Fruit fly (Drosophila melanogaster) whole organism, embryonic: ENCODE results near the gene CG32388.

ENCODE experiments used
- Aef1 ChIP-seq: fragments of 200-800 bp; sonication (Bioruptor generic); IDR thresholded peaks from 3 replicates; pipeline ENCODE4 v1.3.6; 2022; ENCODE audit warnings: missing biosample characterization, missing genetic modification characterization
- Blimp-1 ChIP-seq: fragments of 200-800 bp; sonication (Bioruptor generic); optimal IDR thresholded peaks from 3 replicates; lab custom pipeline; 2018; ENCODE audit warnings: missing biosample characterization, missing genetic modification characterization, mild to moderate bottlenecking, moderate library complexity, missing genetic modification reagents
- CG1024 ChIP-seq: fragments of 200-800 bp; sonication (Bioruptor generic); IDR thresholded peaks from 2 replicates; pipeline ENCODE4 v1.3.6; 2022; ENCODE audit warnings: missing biosample characterization, missing genetic modification characterization
- CG10543 ChIP-seq: fragments of 200-800 bp; sonication (Bioruptor generic); optimal IDR thresholded peaks from 3 replicates; lab custom pipeline; 2017; ENCODE audit warnings: missing biosample characterization, mild to moderate bottlenecking, missing genetic modification characterization, moderate library complexity
- CG11560 ChIP-seq: fragments of 200-800 bp; sonication (Bioruptor generic); IDR thresholded peaks from 3 replicates; pipeline ENCODE4 v1.3.6; 2022; ENCODE audit warnings: missing biosample characterization, missing genetic modification characterization
- CG11695 ChIP-seq: fragments of 200-800 bp; sonication (Bioruptor generic); IDR thresholded peaks from 3 replicates; pipeline ENCODE4 v1.3.6; 2022; ENCODE audit warnings: missing biosample characterization, missing genetic modification characterization
- CG11723 ChIP-seq: fragments of 200-800 bp; sonication (Bioruptor generic); optimal IDR thresholded peaks from 2 replicates; lab custom pipeline; 2017; ENCODE audit warnings: missing biosample characterization, mild to moderate bottlenecking, missing genetic modification characterization
- CG1233 ChIP-seq: fragments of 200-800 bp; sonication (Bioruptor generic); optimal IDR thresholded peaks from 4 replicates; lab custom pipeline; 2018; ENCODE audit warnings: missing biosample characterization, mild to moderate bottlenecking, missing genetic modification characterization
- CG15073 ChIP-seq: fragments of 200-800 bp; sonication (Bioruptor generic); optimal IDR thresholded peaks from 2 replicates; lab custom pipeline; 2016; ENCODE audit warnings: missing biosample characterization, missing genetic modification characterization
- CG1603 ChIP-seq: fragments of 200-800 bp; sonication (Bioruptor generic); optimal IDR thresholded peaks from 2 replicates; lab custom pipeline; 2019; ENCODE audit warnings: missing biosample characterization, mild to moderate bottlenecking, missing genetic modification characterization, moderate library complexity
- CG1647 ChIP-seq: fragments of 200-800 bp; sonication (Bioruptor generic); optimal IDR thresholded peaks from 3 replicates; lab custom pipeline; 2016; ENCODE audit warnings: missing biosample characterization, missing genetic modification characterization
- CG16815 ChIP-seq: fragments of 200-800 bp; sonication (Bioruptor generic); optimal IDR thresholded peaks from 3 replicates; lab custom pipeline; 2017; ENCODE audit warnings: missing biosample characterization, mild to moderate bottlenecking, missing genetic modification characterization
- CG17328 ChIP-seq: fragments of 200-800 bp; sonication (Bioruptor generic); IDR thresholded peaks from 2 replicates; pipeline ENCODE4 v1.3.6; 2022; ENCODE audit warnings: missing biosample characterization, missing genetic modification characterization
- CG18619 ChIP-seq: fragments of 200-800 bp; sonication (Bioruptor generic); optimal IDR thresholded peaks from 3 replicates; lab custom pipeline; 2017; ENCODE audit warnings: missing biosample characterization, mild to moderate bottlenecking, missing genetic modification characterization
- CG2202 ChIP-seq: fragments of 200-800 bp; sonication (Bioruptor generic); optimal IDR thresholded peaks from 2 replicates; lab custom pipeline; 2018; ENCODE audit warnings: missing biosample characterization, mild to moderate bottlenecking, missing genetic modification characterization
- CG31224 ChIP-seq: fragments of 200-800 bp; sonication (Bioruptor generic); IDR thresholded peaks from 2 replicates; pipeline ENCODE4 v1.3.6; 2022; ENCODE audit warnings: missing biosample characterization, missing genetic modification characterization
- CG34422 ChIP-seq: fragments of 200-800 bp; sonication (Bioruptor generic); IDR thresholded peaks from 3 replicates; pipeline ENCODE4 v1.3.6; 2022; ENCODE audit warnings: missing biosample characterization, missing genetic modification characterization
- CG4328 ChIP-seq: fragments of 200-800 bp; sonication (Bioruptor generic); optimal IDR thresholded peaks from 3 replicates; lab custom pipeline; 2017; ENCODE audit warnings: missing biosample characterization, missing genetic modification reagents, missing genetic modification characterization
- CG6689 ChIP-seq: fragments of 200-800 bp; sonication (Bioruptor generic); IDR thresholded peaks from 2 replicates; pipeline ENCODE4 v1.3.6; 2022; ENCODE audit warnings: missing biosample characterization, missing genetic modification characterization
- CG6765 ChIP-seq: fragments of 200-800 bp; sonication (Bioruptor generic); optimal IDR thresholded peaks from 3 replicates; lab custom pipeline; 2017; ENCODE audit warnings: missing biosample characterization, mild to moderate bottlenecking, missing genetic modification characterization
- CG6813 ChIP-seq: fragments of 200-800 bp; sonication (Bioruptor generic); optimal IDR thresholded peaks from 2 replicates; lab custom pipeline; 2017; ENCODE audit warnings: missing biosample characterization, missing genetic modification characterization, mild to moderate bottlenecking, moderate library complexity, missing genetic modification reagents
- CG8944 ChIP-seq: fragments of 200-800 bp; sonication (Bioruptor generic); optimal IDR thresholded peaks from 3 replicates; lab custom pipeline; 2016; ENCODE audit warnings: missing biosample characterization, missing genetic modification characterization
- Dad ChIP-seq: fragments of 200-800 bp; sonication (Bioruptor generic); optimal IDR thresholded peaks from 3 replicates; lab custom pipeline; 2016; ENCODE audit warnings: missing biosample characterization, missing genetic modification characterization
- Doc2 ChIP-seq: fragments of 200-800 bp; sonication (Bioruptor generic); IDR thresholded peaks from 2 replicates; pipeline ENCODE4 v1.3.6; 2022; ENCODE audit warnings: missing biosample characterization, missing genetic modification characterization
- Ets65A ChIP-seq: fragments of 200-800 bp; sonication (Bioruptor generic); peaks from one replicate; lab custom pipeline; 2016; ENCODE audit warnings: missing biosample characterization, missing genetic modification characterization
- Fer2 ChIP-seq: fragments of 200-800 bp; sonication (Bioruptor generic); optimal IDR thresholded peaks from 2 replicates; lab custom pipeline; 2018; ENCODE audit warnings: missing biosample characterization, mild to moderate bottlenecking, missing genetic modification characterization, moderate library complexity
- Hr78 ChIP-seq, 2 experiments: fragments of 200-800 bp in 1 of 2; fragments of >200 bp in 1 of 2; sonication (Bioruptor generic) in 1 of 2; optimal IDR thresholded peaks; 2 replicates each; lab custom pipeline; 2017 to 2019; ENCODE audit warnings: missing biosample characterization in 2 of 2, missing genetic modification characterization in 2 of 2, mild to moderate bottlenecking in 1 of 2, moderate library complexity in 1 of 2
- Mrtf ChIP-seq: fragments of 200-800 bp; sonication (Bioruptor generic); IDR thresholded peaks from 3 replicates; pipeline ENCODE4 v1.3.6; 2022; ENCODE audit warnings: missing biosample characterization, missing genetic modification characterization
- NK7.1 ChIP-seq: fragments of 200-800 bp; sonication (Bioruptor generic); optimal IDR thresholded peaks from 3 replicates; lab custom pipeline; 2016; ENCODE audit warnings: missing biosample characterization, missing genetic modification characterization
- Oli ChIP-seq: fragments of 200-800 bp; sonication (Bioruptor generic); optimal IDR thresholded peaks from 2 replicates; lab custom pipeline; 2018; ENCODE audit warnings: missing biosample characterization, mild to moderate bottlenecking, missing genetic modification characterization, moderate library complexity
- Sox100B ChIP-seq: fragments of 200-800 bp; sonication (Bioruptor generic); optimal IDR thresholded peaks from 3 replicates; lab custom pipeline; 2018; ENCODE audit warnings: missing biosample characterization, mild to moderate bottlenecking, missing genetic modification characterization
- btn ChIP-seq: fragments of 200-800 bp; sonication (Bioruptor generic); optimal IDR thresholded peaks from 2 replicates; lab custom pipeline; 2016; ENCODE audit warnings: missing biosample characterization, missing genetic modification characterization
- cg ChIP-seq: fragments of 200-800 bp; sonication (Bioruptor generic); optimal IDR thresholded peaks from 3 replicates; lab custom pipeline; 2019; ENCODE audit warnings: missing biosample characterization, mild to moderate bottlenecking, missing genetic modification characterization, moderate library complexity
- danr ChIP-seq: fragments of 200-800 bp; sonication (Bioruptor generic); IDR thresholded peaks from 2 replicates; pipeline ENCODE4 v1.3.6; 2022; ENCODE audit warnings: missing biosample characterization, missing genetic modification characterization
- dmrt11E ChIP-seq: fragments of 200-800 bp; sonication (Bioruptor generic); optimal IDR thresholded peaks from 3 replicates; lab custom pipeline; 2018; ENCODE audit warnings: missing biosample characterization, mild to moderate bottlenecking, missing genetic modification characterization, moderate library complexity
- esg ChIP-seq: fragments of 200-800 bp; sonication (Bioruptor generic); conservative IDR thresholded peaks from 2 replicates; pipeline ENCODE4 v1.3.6; 2022; ENCODE audit warnings: missing biosample characterization, missing genetic modification characterization
- eve ChIP-seq, 2 experiments: fragments of >200 bp; optimal IDR thresholded peaks; 2 replicates each; lab custom pipeline; 2017; ENCODE audit warnings: missing biosample characterization in 2 of 2, missing genetic modification characterization in 2 of 2
- exex ChIP-seq: fragments of 200-800 bp; sonication (Bioruptor generic); optimal IDR thresholded peaks from 4 replicates; lab custom pipeline; 2018; ENCODE audit warnings: missing biosample characterization, mild to moderate bottlenecking, missing genetic modification characterization, moderate library complexity
- gcm ChIP-seq: fragments of 200-800 bp; sonication (Bioruptor generic); optimal IDR thresholded peaks from 2 replicates; lab custom pipeline; 2019; ENCODE audit warnings: missing biosample characterization, mild to moderate bottlenecking, missing genetic modification characterization, moderate library complexity
- gsb ChIP-seq: fragments of 200-800 bp; sonication (Bioruptor generic); IDR thresholded peaks from 2 replicates; pipeline ENCODE4 v1.3.6; 2022; ENCODE audit warnings: missing biosample characterization, missing genetic modification characterization
- mirr ChIP-seq: fragments of 200-800 bp; sonication (Bioruptor generic); optimal IDR thresholded peaks from 3 replicates; lab custom pipeline; 2018; ENCODE audit warnings: missing biosample characterization, mild to moderate bottlenecking, missing genetic modification characterization
- nmo ChIP-seq: fragments of 200-800 bp; sonication (Bioruptor generic); optimal IDR thresholded peaks from 2 replicates; lab custom pipeline; 2018; ENCODE audit warnings: missing biosample characterization, mild to moderate bottlenecking, missing genetic modification characterization, moderate library complexity
- onecut ChIP-seq: fragments of 200-800 bp; sonication (Bioruptor generic); IDR thresholded peaks from 2 replicates; pipeline ENCODE4 v1.3.6; 2022; ENCODE audit warnings: missing biosample characterization, missing genetic modification characterization
- psq ChIP-seq: fragments of 200-800 bp; sonication (Bioruptor generic); optimal IDR thresholded peaks from 2 replicates; lab custom pipeline; 2017; ENCODE audit warnings: missing biosample characterization, missing genetic modification characterization
- scrt ChIP-seq: fragments of 200-800 bp; sonication (Bioruptor generic); optimal IDR thresholded peaks from 2 replicates; lab custom pipeline; 2018; ENCODE audit warnings: missing biosample characterization, mild to moderate bottlenecking, missing genetic modification characterization, moderate library complexity
- sim ChIP-seq: fragments of 200-800 bp; sonication (Bioruptor generic); IDR thresholded peaks from 2 replicates; pipeline ENCODE4 v1.3.6; 2022; ENCODE audit warnings: missing biosample characterization, missing genetic modification characterization
- sisA ChIP-seq: fragments of 200-800 bp; sonication (Bioruptor generic); IDR thresholded peaks from 2 replicates; pipeline ENCODE4 v1.3.6; 2022; ENCODE audit warnings: missing biosample characterization, missing genetic modification characterization
- stc ChIP-seq: fragments of 200-800 bp; sonication (Bioruptor generic); IDR thresholded peaks from 2 replicates; pipeline ENCODE4 v1.3.6; 2022; ENCODE audit warnings: missing biosample characterization, missing genetic modification characterization
- sug ChIP-seq: fragments of 200-800 bp; optimal IDR thresholded peaks from 2 replicates; lab custom pipeline; 2019; ENCODE audit warnings: missing biosample characterization, mild to moderate bottlenecking, missing genetic modification characterization, moderate library complexity
- zen2 ChIP-seq: fragments of 200-800 bp; sonication (Bioruptor generic); IDR thresholded peaks from 3 replicates; pipeline ENCODE4 v1.3.6; 2022; ENCODE audit warnings: missing biosample characterization, missing genetic modification characterization; ENCODE audit not compliant: partially characterized antibody

The CG32388 gene

dm6 chr3L:7008351-7008750 is 24.0 kb upstream of the CG32388 start (continued):
- TF ChIP-seq CG4328 (peak; percentile 78), mirr (GFP tag; lab: Kevin White, UChicago) (no peak), CG11695 (GFP tag; lab: Robert Waterston, UW) (peak; percentile 82; the same call in 1 of the 3 replicates), dmrt11E (tag; lab: Kevin White, UChicago) (peak; percentile 73), CG17328 (peak; percentile 65), CG1024 (no peak), Hr78 (GFP tag; optimal IDR thresholded peaks at IDR 0.05; lab: Kevin White, UChicago) (peak in 1 of 2 experiments; percentile 91), nmo (GFP tag; lab: Kevin White, UChicago) (peak; percentile 96), sug (tag; lab: Kevin White, UChicago) (peak; percentile 75), Aef1 (GFP tag; lab: Robert Waterston, UW) (peak; percentile 56; the same call in 2 of the 3 replicates), CG8944 (GFP tag; lab: Kevin White, UChicago) (peak; percentile 7), NK7.1 (GFP tag; lab: Kevin White, UChicago) (peak; percentile 7), CG18619 (GFP tag; lab: Kevin White, UChicago) (peak; percentile 79), gcm (GFP tag; lab: Kevin White, UChicago) (peak; percentile 79), CG1647 (GFP tag; lab: Kevin White, UChicago) (no peak), CG16815 (peak; percentile 63), onecut (GFP tag; lab: Robert Waterston, UW) (peak; percentile 63), CG6689 (GFP tag; lab: Robert Waterston, UW) (peak; percentile 81), CG6813 (GFP tag; lab: Kevin White, UChicago) (peak; percentile 78), zen2 (GFP tag; lab: Robert Waterston, UW) (no peak), CG11723 (peak; percentile 66), Sox100B (GFP tag; lab: Kevin White, UChicago) (peak; percentile 97), Ets65A (GFP tag; lab: Kevin White, UChicago) (peak; percentile 67), Blimp-1 (GFP tag; lab: Kevin White, UChicago) (peak; percentile 93), CG1603 (tag; lab: Kevin White, UChicago) (peak; percentile 10), CG11560 (tag; lab: Robert Waterston, UW) (peak; percentile 56; the same call in 2 of the 3 replicates), stc (GFP tag; lab: Robert Waterston, UW) (peak; percentile 76), Dad (no peak), eve (GFP tag; optimal IDR thresholded peaks at IDR 0.05; lab: Kevin White, UChicago) (peak in 1 of 2 experiments; percentile 89), sim (GFP tag; lab: Robert Waterston, UW) (peak; percentile 59; the same call in 1 of the 2 replicates), Mrtf (GFP tag; lab: Robert Waterston, UW) (no peak; the same call in 2 of the 3 replicates), btn (GFP tag; lab: Kevin White, UChicago) (no peak), CG15073 (peak; percentile 19), Fer2 (tag; lab: Kevin White, UChicago) (peak; percentile 61), CG34422 (GFP tag; lab: Robert Waterston, UW) (peak; percentile 70; the same call in 2 of the 3 replicates), Doc2 (no peak), Oli (tag; lab: Kevin White, UChicago) (peak; percentile 93), CG31224 (GFP tag; lab: Robert Waterston, UW) (no peak; the same call in 1 of the 2 replicates), scrt (peak; percentile 68), CG1233 (peak; percentile 78), CG10543 (peak; percentile 78), gsb (0 out of 2 replicates have a peak, but pooled peaks have one; percentile 17), sisA (GFP tag; lab: Robert Waterston, UW) (peak; percentile 66), cg (GFP tag; lab: Kevin White, UChicago) (no peak), CG6765 (peak; percentile 78), CG2202 (tag; lab: Kevin White, UChicago) (peak; percentile 50), esg (GFP tag; lab: Robert Waterston, UW) (peak; percentile 73), danr (GFP tag; lab: Robert Waterston, UW) (peak; percentile 67), exex (tag; lab: Kevin White, UChicago) (peak; percentile 42), psq (peak; percentile 52)
